Fruit fly (Drosophila melanogaster) whole organism, embryonic: ENCODE data around the gene CG14207.
A peak's percentile ranks its signal among the peaks of the same experiment; 100 is the strongest.

ENCODE experiments used
- Bteb2 ChIP-seq: fragments of 200-800 bp; sonication (Bioruptor generic); optimal IDR thresholded peaks from 2 replicates; lab custom pipeline; 2016; ENCODE audit warnings: missing biosample characterization, missing genetic modification characterization
- CG10274 ChIP-seq: fragments of 200-800 bp; sonication (Bioruptor generic); optimal IDR thresholded peaks from 3 replicates; lab custom pipeline; 2017; ENCODE audit warnings: missing biosample characterization, mild to moderate bottlenecking, missing genetic modification characterization
- CG11247 ChIP-seq: fragments of 200-800 bp; sonication (Bioruptor generic); IDR thresholded peaks from 2 replicates; pipeline ENCODE4 v1.3.6; 2022; ENCODE audit warnings: missing biosample characterization, missing genetic modification characterization
- CG11456 ChIP-seq: fragments of 200-800 bp; sonication (Bioruptor generic); IDR thresholded peaks from 3 replicates; pipeline ENCODE4 v1.3.6; 2022; ENCODE audit warnings: missing biosample characterization, missing genetic modification characterization
- CG11723 ChIP-seq: fragments of 200-800 bp; sonication (Bioruptor generic); optimal IDR thresholded peaks from 2 replicates; lab custom pipeline; 2017; ENCODE audit warnings: missing biosample characterization, mild to moderate bottlenecking, missing genetic modification characterization
- CG12071 ChIP-seq: fragments of 200-800 bp; sonication (Bioruptor generic); optimal IDR thresholded peaks from 3 replicates; lab custom pipeline; 2018; ENCODE audit warnings: missing biosample characterization, mild to moderate bottlenecking, missing genetic modification characterization
- CG12155 ChIP-seq: fragments of 200-800 bp; sonication (Bioruptor generic); optimal IDR thresholded peaks from 3 replicates; lab custom pipeline; 2016; ENCODE audit warnings: missing biosample characterization, missing genetic modification characterization
- CG13424 ChIP-seq: fragments of 200-800 bp; sonication (Bioruptor generic); optimal IDR thresholded peaks from 2 replicates; lab custom pipeline; 2019; ENCODE audit warnings: missing biosample characterization, mild to moderate bottlenecking, missing genetic modification characterization, moderate library complexity
- CG14860 ChIP-seq: fragments of 200-800 bp; sonication (Bioruptor generic); IDR thresholded peaks from 3 replicates; pipeline ENCODE4 v1.3.6; 2022; ENCODE audit warnings: missing biosample characterization, missing genetic modification characterization; ENCODE audit not compliant: partially characterized antibody
- CG18011 ChIP-seq: fragments of 200-800 bp; sonication (Bioruptor generic); optimal IDR thresholded peaks from 2 replicates; lab custom pipeline; 2017; ENCODE audit warnings: missing biosample characterization, missing genetic modification characterization, mild to moderate bottlenecking, moderate library complexity, missing genotype
- CG31365 ChIP-seq: fragments of 200-800 bp; sonication (Bioruptor generic); optimal IDR thresholded peaks from 2 replicates; lab custom pipeline; 2018; ENCODE audit warnings: missing biosample characterization, mild to moderate bottlenecking, missing genetic modification characterization
- CG33557 ChIP-seq: fragments of 200-800 bp; sonication (Bioruptor generic); optimal IDR thresholded peaks from 2 replicates; lab custom pipeline; 2019; ENCODE audit warnings: missing biosample characterization, mild to moderate bottlenecking, missing genetic modification characterization, moderate library complexity
- CG3407 ChIP-seq: fragments of 200-800 bp; sonication (Bioruptor generic); optimal IDR thresholded peaks from 2 replicates; lab custom pipeline; 2018; ENCODE audit warnings: missing biosample characterization, mild to moderate bottlenecking, missing genetic modification characterization
- CG3847 ChIP-seq: fragments of 200-800 bp; sonication (Bioruptor generic); IDR thresholded peaks from 2 replicates; pipeline ENCODE4 v1.3.6; 2022; ENCODE audit warnings: missing biosample characterization, missing genetic modification characterization
- CG43689 ChIP-seq: fragments of 200-800 bp; sonication (Bioruptor generic); IDR thresholded peaks from 2 replicates; pipeline ENCODE4 v1.3.6; 2022; ENCODE audit warnings: missing biosample characterization, missing genetic modification characterization
- CG4854 ChIP-seq: fragments of 200-800 bp; sonication (Bioruptor generic); optimal IDR thresholded peaks from 2 replicates; lab custom pipeline; 2016; ENCODE audit warnings: missing biosample characterization, missing genetic modification characterization, inconsistent platforms
- CG6854 ChIP-seq: fragments of 200-800 bp; sonication (Bioruptor generic); optimal IDR thresholded peaks from 3 replicates; lab custom pipeline; 2017; ENCODE audit warnings: missing biosample characterization, mild to moderate bottlenecking, missing genetic modification characterization
- CG7271 ChIP-seq: fragments of 200-800 bp; sonication (Bioruptor generic); optimal IDR thresholded peaks from 2 replicates; lab custom pipeline; 2018; ENCODE audit warnings: missing biosample characterization, mild to moderate bottlenecking, missing genetic modification characterization, moderate library complexity
- CG7745 ChIP-seq: fragments of 200-800 bp; sonication (Bioruptor generic); optimal IDR thresholded peaks from 2 replicates; lab custom pipeline; 2018; ENCODE audit warnings: missing biosample characterization, mild to moderate bottlenecking, missing genetic modification characterization, moderate library complexity
- CG8388 ChIP-seq: fragments of 200-800 bp; sonication (Bioruptor generic); optimal IDR thresholded peaks from 2 replicates; lab custom pipeline; 2019; ENCODE audit warnings: missing biosample characterization, mild to moderate bottlenecking, missing genetic modification characterization, moderate library complexity
- CkIIα-i1 ChIP-seq: fragments of 200-800 bp; sonication (Bioruptor generic); IDR thresholded peaks from 2 replicates; pipeline ENCODE4 v1.3.6; 2022; ENCODE audit warnings: missing biosample characterization, missing genetic modification characterization
- CoRest ChIP-seq: fragments of 200-800 bp; sonication (Bioruptor generic); optimal IDR thresholded peaks from 3 replicates; lab custom pipeline; 2018; ENCODE audit warnings: missing biosample characterization, mild to moderate bottlenecking, missing genetic modification characterization, moderate library complexity
- Dll ChIP-seq: fragments of 200-800 bp; sonication (Bioruptor generic); IDR thresholded peaks from 4 replicates; pipeline ENCODE4 v1.3.6; 2022; ENCODE audit warnings: missing biosample characterization, missing genetic modification characterization; ENCODE audit not compliant: partially characterized antibody
- HLH3B ChIP-seq: fragments of 200-800 bp; sonication (Bioruptor generic); IDR thresholded peaks from 2 replicates; pipeline ENCODE4 v1.3.6; 2022; ENCODE audit warnings: missing biosample characterization, missing genetic modification characterization
- HLH54F ChIP-seq: fragments of 200-800 bp; sonication (Bioruptor generic); optimal IDR thresholded peaks from 3 replicates; lab custom pipeline; 2016; ENCODE audit warnings: missing biosample characterization, missing genetic modification characterization
- HmgD ChIP-seq: fragments of 200-800 bp; sonication (Bioruptor generic); optimal IDR thresholded peaks from 3 replicates; lab custom pipeline; 2016; ENCODE audit warnings: missing biosample characterization, missing genetic modification characterization
- Hr3 ChIP-seq: fragments of 200-800 bp; sonication (Bioruptor generic); optimal IDR thresholded peaks from 3 replicates; lab custom pipeline; 2016; ENCODE audit warnings: missing biosample characterization, missing genetic modification characterization
- Myb ChIP-seq: fragments of 200-800 bp; sonication (Bioruptor generic); optimal IDR thresholded peaks from 2 replicates; lab custom pipeline; 2016; ENCODE audit warnings: missing biosample characterization, missing genetic modification characterization
- Oli ChIP-seq: fragments of 200-800 bp; sonication (Bioruptor generic); optimal IDR thresholded peaks from 2 replicates; lab custom pipeline; 2018; ENCODE audit warnings: missing biosample characterization, mild to moderate bottlenecking, missing genetic modification characterization, moderate library complexity
- Pdp1 ChIP-seq, 2 experiments: fragments of 200-800 bp; sonication (Bioruptor generic); optimal IDR thresholded peaks; 3 replicates each; lab custom pipeline; 2016; ENCODE audit warnings: missing biosample characterization in 2 of 2, missing genetic modification characterization in 2 of 2, mild to moderate bottlenecking in 1 of 2, moderate library complexity in 1 of 2
- Rx ChIP-seq: fragments of 200-800 bp; sonication (Bioruptor generic); IDR thresholded peaks from 2 replicates; pipeline ENCODE4 v1.3.6; 2022; ENCODE audit warnings: missing biosample characterization, missing genetic modification characterization
- Vsx1 ChIP-seq: fragments of 200-800 bp; sonication (Bioruptor generic); optimal IDR thresholded peaks from 2 replicates; lab custom pipeline; 2017; ENCODE audit warnings: missing biosample characterization, mild to moderate bottlenecking, missing genetic modification characterization, missing genetic modification reagents
- ara ChIP-seq: fragments of 200-800 bp; sonication (Bioruptor generic); IDR thresholded peaks from 2 replicates; pipeline ENCODE4 v1.3.6; 2022; ENCODE audit warnings: missing biosample characterization, missing genetic modification characterization
- bcd ChIP-seq: fragments of 200-800 bp; sonication (Bioruptor generic); optimal IDR thresholded peaks from 2 replicates; lab custom pipeline; 2017; ENCODE audit warnings: missing biosample characterization, mild to moderate bottlenecking, missing genetic modification characterization
- dmrt11E ChIP-seq: fragments of 200-800 bp; sonication (Bioruptor generic); optimal IDR thresholded peaks from 3 replicates; lab custom pipeline; 2018; ENCODE audit warnings: missing biosample characterization, mild to moderate bottlenecking, missing genetic modification characterization, moderate library complexity
- ems ChIP-seq: fragments of 200-800 bp; sonication (Bioruptor generic); optimal IDR thresholded peaks from 3 replicates; lab custom pipeline; 2016; ENCODE audit warnings: missing biosample characterization, missing genetic modification characterization
- mam ChIP-seq: fragments of 200-800 bp; sonication (Bioruptor generic); optimal IDR thresholded peaks from 3 replicates; lab custom pipeline; 2016; ENCODE audit warnings: missing biosample characterization, missing genetic modification characterization
- mirr ChIP-seq: fragments of 200-800 bp; sonication (Bioruptor generic); optimal IDR thresholded peaks from 3 replicates; lab custom pipeline; 2018; ENCODE audit warnings: missing biosample characterization, mild to moderate bottlenecking, missing genetic modification characterization
- otp ChIP-seq: fragments of 200-800 bp; sonication (Bioruptor generic); IDR thresholded peaks from 3 replicates; pipeline ENCODE4, ENCODE4 v1.3.6; 2022; ENCODE audit warnings: missing biosample characterization, missing genetic modification characterization
- pfk ChIP-seq: fragments of 200-800 bp; sonication (Bioruptor generic); optimal IDR thresholded peaks from 2 replicates; lab custom pipeline; 2018; ENCODE audit warnings: missing biosample characterization, mild to moderate bottlenecking, missing genetic modification characterization, moderate library complexity
- scrt ChIP-seq: fragments of 200-800 bp; sonication (Bioruptor generic); optimal IDR thresholded peaks from 2 replicates; lab custom pipeline; 2018; ENCODE audit warnings: missing biosample characterization, mild to moderate bottlenecking, missing genetic modification characterization, moderate library complexity
- sens ChIP-seq: fragments of 200-800 bp; sonication (Bioruptor generic); peaks from one replicate; lab custom pipeline; 2016; ENCODE audit warnings: missing biosample characterization, missing genetic modification characterization
- sim ChIP-seq: fragments of 200-800 bp; sonication (Bioruptor generic); IDR thresholded peaks from 2 replicates; pipeline ENCODE4 v1.3.6; 2022; ENCODE audit warnings: missing biosample characterization, missing genetic modification characterization
- sima ChIP-seq: fragments of 200-800 bp; sonication (Bioruptor generic); optimal IDR thresholded peaks from 2 replicates; lab custom pipeline; 2016; ENCODE audit warnings: missing biosample characterization, missing genetic modification characterization
- stc ChIP-seq: fragments of 200-800 bp; sonication (Bioruptor generic); IDR thresholded peaks from 2 replicates; pipeline ENCODE4 v1.3.6; 2022; ENCODE audit warnings: missing biosample characterization, missing genetic modification characterization
- sug ChIP-seq: fragments of 200-800 bp; optimal IDR thresholded peaks from 2 replicates; lab custom pipeline; 2019; ENCODE audit warnings: missing biosample characterization, mild to moderate bottlenecking, missing genetic modification characterization, moderate library complexity
- trem ChIP-seq: fragments of 200-800 bp; optimal IDR thresholded peaks from 3 replicates; lab custom pipeline; 2019; ENCODE audit warnings: missing biosample characterization, mild to moderate bottlenecking, missing genetic modification characterization, moderate library complexity
- vfl ChIP-seq: fragments of 200-800 bp; sonication (Bioruptor generic); optimal IDR thresholded peaks from 2 replicates; lab custom pipeline; 2016; ENCODE audit warnings: missing biosample characterization, missing genetic modification characterization
- vvl ChIP-seq: fragments of 200-800 bp; sonication (Bioruptor generic); IDR thresholded peaks from 2 replicates; pipeline ENCODE4 v1.3.6; 2022; ENCODE audit warnings: missing biosample characterization, missing genetic modification characterization

The CG14207 gene

DNA sequence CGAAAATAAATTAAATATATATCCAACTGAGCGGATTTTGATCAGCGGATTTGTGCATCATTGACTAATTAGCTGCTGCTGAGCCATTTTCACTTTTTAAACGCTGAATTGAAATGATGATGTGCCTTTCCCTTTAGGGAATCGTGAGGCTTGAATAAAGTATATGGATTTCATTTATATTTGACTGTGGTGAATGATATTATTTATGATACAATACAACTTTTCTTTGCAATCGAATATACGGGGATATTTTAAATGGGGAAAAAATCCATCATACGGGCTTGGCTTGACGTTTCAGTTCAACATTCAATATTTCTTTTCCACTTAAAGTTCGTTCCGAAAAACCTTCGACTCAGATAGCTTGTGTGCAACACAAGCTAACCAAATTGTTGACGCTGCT lies 6.2 kb downstream of the CG14207 start, which contains the start of the genes Shawn and Tyler:
TSS of gene Shawn (plus strand) at position 301 of the 400 bp plus-strand sequence.
TSS of gene Tyler (plus strand) at position 301 of the 400 bp plus-strand sequence.
- TF ChIP-seq Hr3 (GFP tag; lab: Kevin White, UChicago) (no peak), CG3847 (GFP tag; lab: Robert Waterston, UW) (no peak), Rx (GFP tag; lab: Robert Waterston, UW) (no peak), HLH54F (GFP tag; lab: Kevin White, UChicago) (no peak), ara (0 out of 2 replicates have a peak, but pooled peaks have one; percentile 17), sens (GFP tag; lab: Kevin White, UChicago) (peak; percentile 56), Oli (no peak), otp (GFP tag; lab: Robert Waterston, UW) (no peak), CG7745 (tag; lab: Kevin White, UChicago) (no peak), pfk (GFP tag; lab: Kevin White, UChicago) (no peak), CG43689 (GFP tag; lab: Robert Waterston, UW) (no peak), CG12155 (GFP tag; lab: Kevin White, UChicago) (no peak), CG10274 (GFP tag; lab: Kevin White, UChicago) (no peak), sim (GFP tag; lab: Robert Waterston, UW) (no peak), trem (tag; lab: Kevin White, UChicago) (no peak), CG4854 (GFP tag; lab: Kevin White, UChicago) (no peak), CG33557 (GFP tag; lab: Kevin White, UChicago) (no peak)

DNA sequence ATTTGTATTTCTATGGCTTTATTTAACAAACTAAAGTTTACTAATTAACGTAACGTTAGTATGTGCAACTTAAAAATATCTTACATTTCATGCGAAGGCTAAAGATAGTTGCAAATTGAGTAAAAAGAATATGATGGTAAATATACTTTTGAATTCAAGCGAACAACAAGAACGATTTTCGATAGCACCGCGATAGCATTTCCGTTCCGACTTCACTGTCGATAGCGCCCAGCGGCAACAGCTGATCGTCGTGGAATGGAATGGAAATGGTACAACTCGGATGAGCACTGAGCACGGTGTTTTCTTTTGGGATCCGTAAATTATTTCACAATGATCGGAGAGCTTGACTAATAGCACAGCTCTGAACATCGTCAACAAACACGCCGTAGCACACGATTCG lies 8.5 kb downstream of the CG14207 start:
- 0 out of 3 replicates have a peak, but pooled peaks have one; percentile 7 for TF ChIP-seq CG14860 (GFP tag; lab: Robert Waterston, UW)
- peak; percentile 53; the same call in 1 of the 4 replicates for TF ChIP-seq Dll
- peak; percentile 76 for TF ChIP-seq CG7271 (tag; lab: Kevin White, UChicago)
- TF ChIP-seq HLH3B, result peak; percentile 40; the same call in 1 of the 2 replicates
- TF ChIP-seq CG43689 (GFP tag; lab: Robert Waterston, UW), result no peak
- TF ChIP-seq mirr (GFP tag; lab: Kevin White, UChicago), result peak; percentile 89
- peak; percentile 22 for TF ChIP-seq CoRest (tag; lab: Kevin White, UChicago)
- no peak for TF ChIP-seq mam (GFP tag; lab: Kevin White, UChicago)
- peak; percentile 52 for TF ChIP-seq CG6854 (GFP tag; lab: Kevin White, UChicago)
- TF ChIP-seq CG18011 (GFP tag; lab: Kevin White, UChicago), result peak; percentile 52
- TF ChIP-seq Bteb2 (GFP tag; lab: Kevin White, UChicago), result no peak
- TF ChIP-seq bcd (GFP tag; lab: Kevin White, UChicago), result peak; percentile 39
- no peak for TF ChIP-seq sima (GFP tag; lab: Kevin White, UChicago)
- TF ChIP-seq CG11456 (GFP tag; lab: Robert Waterston, UW), result 0 out of 3 replicates have a peak, but pooled peaks have one; percentile 33
- peak; percentile 0 for TF ChIP-seq ems (GFP tag; lab: Kevin White, UChicago)
- peak; percentile 49 for TF ChIP-seq CG3407
- TF ChIP-seq dmrt11E (tag; lab: Kevin White, UChicago), result peak; percentile 11
- peak; percentile 76 for TF ChIP-seq Myb (GFP tag; lab: Kevin White, UChicago)
- peak; percentile 58 for TF ChIP-seq CG31365 (tag; lab: Kevin White, UChicago)
- TF ChIP-seq scrt (GFP tag; lab: Kevin White, UChicago), result peak; percentile 70
- TF ChIP-seq stc (GFP tag; lab: Robert Waterston, UW), result peak; percentile 42; the same call in 1 of the 2 replicates
- peak; percentile 37 for TF ChIP-seq sug (tag; lab: Kevin White, UChicago)
- TF ChIP-seq HmgD (GFP tag; lab: Kevin White, UChicago), result no peak
- TF ChIP-seq Vsx1 (GFP tag; lab: Kevin White, UChicago), result no peak
- TF ChIP-seq CG11723 (GFP tag; lab: Kevin White, UChicago), result peak; percentile 47
- TF ChIP-seq Pdp1 (GFP tag; optimal IDR thresholded peaks at IDR 0.05; lab: Kevin White, UChicago), result peak in 1 of 2 experiments; percentile 39
- TF ChIP-seq CG13424 (tag; lab: Kevin White, UChicago), result peak; percentile 20
- peak; percentile 82 for TF ChIP-seq CG12071
- no peak for TF ChIP-seq CG11247
- peak; percentile 34 for TF ChIP-seq CG8388
- TF ChIP-seq CkIIα-i1 (GFP tag; lab: Robert Waterston, UW), result no peak
- TF ChIP-seq sens (GFP tag; lab: Kevin White, UChicago), result peak; percentile 92
- TF ChIP-seq vvl, result peak; percentile 65; the same call in 1 of the 2 replicates
- TF ChIP-seq vfl (GFP tag; lab: Kevin White, UChicago), result no peak
